Worm (Caenorhabditis elegans) whole organism, L1 larva: ENCODE data around the gene rps-22.

Experiments used
- C04F5.9 ChIP-seq: sonication (generic microtip); optimal IDR thresholded peaks from 2 replicates; lab custom pipeline; 2016; ENCODE audit warnings: missing genetic modification characterization, missing compliant biosample characterization
- C16A3.4 ChIP-seq: fragments of 150-350 bp; optimal IDR thresholded peaks from 2 replicates; lab custom pipeline; 2014; ENCODE audit warnings: missing biosample characterization, missing genetic modification characterization
- C34B4.2 ChIP-seq: sonication (generic microtip); optimal IDR thresholded peaks from 2 replicates; lab custom pipeline; 2017; ENCODE audit warnings: mild to moderate bottlenecking, missing genetic modification characterization, missing compliant biosample characterization
- F16B12.6 ChIP-seq: fragments of 150-350 bp; optimal IDR thresholded peaks from 2 replicates; lab custom pipeline; 2014; ENCODE audit warnings: missing biosample characterization, missing genetic modification characterization
- Y116A8C.19 ChIP-seq: sonication (generic microtip); optimal IDR thresholded peaks from 2 replicates; lab custom pipeline; 2016; ENCODE audit warnings: missing compliant biosample characterization, missing genetic modification characterization, borderline replicate concordance
- aha-1 ChIP-seq: fragments of 150-350 bp; optimal IDR thresholded peaks from 2 replicates; lab custom pipeline; 2014; ENCODE audit warnings: missing biosample characterization, missing genetic modification characterization
- alr-1 ChIP-seq: fragments of 200-800 bp; sonication (Bioruptor generic); optimal IDR thresholded peaks from 2 replicates; lab custom pipeline; 2018; ENCODE audit warnings: borderline replicate concordance, mild to moderate bottlenecking, missing genetic modification characterization, missing compliant biosample characterization
- aly-2 ChIP-seq: fragments of 150-350 bp; optimal IDR thresholded peaks from 2 replicates; lab custom pipeline; 2014; ENCODE audit warnings: missing biosample characterization, missing genetic modification characterization
- ama-1 ChIP-seq: fragments of 150-350 bp; optimal IDR thresholded peaks from 2 replicates; lab custom pipeline; 2014
- blmp-1 ChIP-seq: fragments of 150-350 bp; optimal IDR thresholded peaks from 2 replicates; lab custom pipeline; 2014; ENCODE audit warnings: missing biosample characterization, missing genetic modification characterization
- ceh-63 ChIP-seq: fragments of 200-800 bp; sonication (Bioruptor generic); optimal IDR thresholded peaks from 2 replicates; lab custom pipeline; 2018; ENCODE audit warnings: mild to moderate bottlenecking, missing genetic modification characterization, missing compliant biosample characterization
- ceh-88 ChIP-seq: fragments of 200-800 bp; sonication (Bioruptor generic); IDR thresholded peaks from 2 replicates; pipeline ENCODE4 v1.3.6; 2022; ENCODE audit warnings: missing genetic modification characterization, missing compliant biosample characterization
- dpl-1 ChIP-seq, 3 experiments: fragments of 150-350 bp in 2 of 3; sonication (generic microtip) in 1 of 3; optimal IDR thresholded peaks; 2 replicates each; lab custom pipeline; 2014 to 2017; ENCODE audit warnings: missing biosample characterization in 3 of 3, missing genetic modification characterization in 3 of 3, missing genetic modification reagents in 3 of 3
- efl-1 ChIP-seq, 4 experiments: fragments of 150-350 bp; optimal IDR thresholded peaks in 3 of 4; peaks in 1 of 4; 1 replicate in 1 of 4; 2 replicates in 3 of 4; lab custom pipeline; 2014; ENCODE audit warnings: missing biosample characterization in 2 of 4, missing genetic modification characterization in 2 of 4, missing genetic modification reagents in 2 of 4
- efl-3 ChIP-seq: fragments of 200-800 bp; sonication (Bioruptor generic); optimal IDR thresholded peaks from 2 replicates; lab custom pipeline; 2018; ENCODE audit warnings: mild to moderate bottlenecking, missing genetic modification characterization, missing compliant biosample characterization
- egl-27 ChIP-seq, 2 experiments: fragments of 150-350 bp in 1 of 2; sonication (generic microtip); optimal IDR thresholded peaks; 3 replicates each; lab custom pipeline; 2017 to 2018; ENCODE audit warnings: missing biosample characterization in 2 of 2, missing genetic modification characterization in 2 of 2, missing genetic modification reagents in 2 of 2
- elt-2 ChIP-seq: sonication (generic microtip); optimal IDR thresholded peaks from 2 replicates; lab custom pipeline; 2016; ENCODE audit warnings: missing genetic modification characterization, mild to moderate bottlenecking, inconsistent platforms, missing compliant biosample characterization, missing genetic modification reagents
- elt-3 ChIP-seq, 6 experiments: fragments of 150-350 bp in 1 of 6; sonication (generic microtip); optimal IDR thresholded peaks; 2 replicates each; lab custom pipeline; 2017 to 2018; ENCODE audit warnings: missing biosample characterization in 6 of 6, missing genetic modification characterization in 6 of 6, inconsistent platforms in 1 of 6
- ets-5 ChIP-seq: fragments of 200-800 bp; sonication (Bioruptor generic); IDR thresholded peaks from 2 replicates; pipeline ENCODE4 v1.3.6; 2022; ENCODE audit warnings: missing genetic modification characterization, missing compliant biosample characterization
- fkh-4 ChIP-seq: sonication (generic microtip); optimal IDR thresholded peaks from 2 replicates; lab custom pipeline; 2016; ENCODE audit warnings: missing compliant biosample characterization, missing genetic modification characterization, borderline replicate concordance
- grh-1 ChIP-seq: fragments of 200-800 bp; sonication (Bioruptor generic); IDR thresholded peaks from 2 replicates; pipeline ENCODE4 v1.3.6; 2022; ENCODE audit warnings: missing genetic modification reagents, missing genetic modification characterization, missing compliant biosample characterization
- hlh-17 ChIP-seq: fragments of 200-800 bp; sonication (Bioruptor generic); optimal IDR thresholded peaks from 2 replicates; lab custom pipeline; 2018; ENCODE audit warnings: missing genetic modification characterization, mild to moderate bottlenecking, missing compliant biosample characterization, moderate library complexity, borderline replicate concordance
- hlh-4 ChIP-seq: sonication (generic microtip); optimal IDR thresholded peaks from 2 replicates; lab custom pipeline; 2016; ENCODE audit warnings: mild to moderate bottlenecking, missing genetic modification characterization, missing compliant biosample characterization
- hpl-2 ChIP-seq: fragments of 150-350 bp; optimal IDR thresholded peaks from 2 replicates; lab custom pipeline; 2014; ENCODE audit warnings: missing biosample characterization, missing genetic modification reagents, missing genetic modification characterization
- jun-1 ChIP-seq: fragments of 150-350 bp; optimal IDR thresholded peaks from 2 replicates; lab custom pipeline; 2014; ENCODE audit warnings: missing biosample characterization, missing genetic modification reagents, missing genetic modification characterization
- lin-14 ChIP-seq: fragments of 200-800 bp; sonication (Bioruptor generic); optimal IDR thresholded peaks from 2 replicates; lab custom pipeline; 2018; ENCODE audit warnings: mild to moderate bottlenecking, missing genetic modification characterization, moderate library complexity, missing compliant biosample characterization
- lin-39 ChIP-seq: fragments of 150-350 bp; optimal IDR thresholded peaks from 2 replicates; lab custom pipeline; 2014; ENCODE audit warnings: missing biosample characterization, missing genetic modification reagents, missing genetic modification characterization
- lir-3 ChIP-seq: sonication (generic microtip); optimal IDR thresholded peaks from 2 replicates; lab custom pipeline; 2016; ENCODE audit warnings: mild to moderate bottlenecking, missing genetic modification characterization, moderate library complexity, missing compliant biosample characterization; ENCODE audit not compliant: poor library complexity
- mab-9 ChIP-seq: fragments of 200-800 bp; sonication (Bioruptor generic); IDR thresholded peaks from 2 replicates; pipeline ENCODE4 v1.3.6; 2022; ENCODE audit warnings: missing genetic modification reagents, missing genetic modification characterization, missing compliant biosample characterization
- mdl-1 ChIP-seq, 2 experiments: fragments of 150-350 bp; optimal IDR thresholded peaks; 2 replicates each; lab custom pipeline; 2014 to 2017; ENCODE audit warnings: missing biosample characterization in 2 of 2, missing genetic modification characterization in 2 of 2, inconsistent platforms in 1 of 2
- mef-2 ChIP-seq: fragments of 150-350 bp; optimal IDR thresholded peaks from 2 replicates; lab custom pipeline; 2014; ENCODE audit warnings: missing biosample characterization, missing genetic modification characterization
- nhr-11 ChIP-seq: fragments of 150-350 bp; optimal IDR thresholded peaks from 2 replicates; lab custom pipeline; 2014; ENCODE audit warnings: missing biosample characterization, missing genetic modification characterization
- nhr-19 ChIP-seq: fragments of 200-800 bp; sonication (Bioruptor generic); conservative IDR thresholded peaks from 2 replicates; pipeline ENCODE4 v1.3.6; 2022; ENCODE audit warnings: missing genetic modification characterization, missing compliant biosample characterization
- nhr-77 ChIP-seq: fragments of 150-350 bp; optimal IDR thresholded peaks from 2 replicates; lab custom pipeline; 2014; ENCODE audit warnings: missing biosample characterization, missing genetic modification characterization
- nhr-84 ChIP-seq: sonication (generic microtip); optimal IDR thresholded peaks from 2 replicates; lab custom pipeline; 2017; ENCODE audit warnings: missing biosample characterization, missing genetic modification characterization
- nhr-90 ChIP-seq: sonication (generic microtip); optimal IDR thresholded peaks from 2 replicates; lab custom pipeline; 2016; ENCODE audit warnings: mild to moderate bottlenecking, missing genetic modification characterization, missing compliant biosample characterization; ENCODE audit not compliant: poor library complexity
- pag-3 ChIP-seq: sonication (generic microtip); optimal IDR thresholded peaks from 2 replicates; lab custom pipeline; 2017; ENCODE audit warnings: missing genetic modification characterization, mild to moderate bottlenecking, missing compliant biosample characterization, antibody characterized with exemption, borderline replicate concordance; ENCODE audit not compliant: insufficient read depth
- pax-3 ChIP-seq: fragments of 200-800 bp; sonication (Bioruptor generic); optimal IDR thresholded peaks from 2 replicates; lab custom pipeline; 2018; ENCODE audit warnings: mild to moderate bottlenecking, missing genetic modification characterization, moderate library complexity, missing compliant biosample characterization
- pqm-1 ChIP-seq: sonication (generic microtip); optimal IDR thresholded peaks from 3 replicates; lab custom pipeline; 2017; ENCODE audit warnings: missing biosample characterization, missing genetic modification characterization
- rnt-1 ChIP-seq: sonication (generic microtip); optimal IDR thresholded peaks from 2 replicates; lab custom pipeline; 2016; ENCODE audit warnings: mild to moderate bottlenecking, missing genetic modification characterization, moderate library complexity, missing compliant biosample characterization
- skn-1 ChIP-seq: fragments of 150-350 bp; optimal IDR thresholded peaks from 2 replicates; lab custom pipeline; 2014; ENCODE audit warnings: missing biosample characterization, missing genetic modification characterization
- snu-23 ChIP-seq: sonication (generic microtip); optimal IDR thresholded peaks from 2 replicates; lab custom pipeline; 2016; ENCODE audit warnings: missing genetic modification characterization, missing compliant biosample characterization
- tbx-2 ChIP-seq: sonication (generic microtip); optimal IDR thresholded peaks from 2 replicates; lab custom pipeline; 2016; ENCODE audit warnings: missing genetic modification characterization, missing compliant biosample characterization
- unc-30 ChIP-seq: sonication (generic microtip); optimal IDR thresholded peaks from 2 replicates; lab custom pipeline; 2017; ENCODE audit warnings: missing biosample characterization, missing genetic modification characterization
- unc-62 ChIP-seq: fragments of 150-350 bp; optimal IDR thresholded peaks from 2 replicates; lab custom pipeline; 2014; ENCODE audit warnings: missing biosample characterization, missing genetic modification reagents, missing genetic modification characterization
- unc-86 ChIP-seq: sonication (generic microtip); optimal IDR thresholded peaks from 2 replicates; lab custom pipeline; 2016; ENCODE audit warnings: missing genetic modification characterization, missing compliant biosample characterization
- unc-98 ChIP-seq: fragments of 200-800 bp; sonication (Bioruptor generic); IDR thresholded peaks from 2 replicates; pipeline ENCODE4 v1.3.6; 2022; ENCODE audit warnings: missing genetic modification characterization, missing compliant biosample characterization
- zag-1 ChIP-seq: fragments of 150-350 bp; optimal IDR thresholded peaks from 2 replicates; lab custom pipeline; 2014; ENCODE audit warnings: missing biosample characterization, missing genetic modification characterization
- zip-4 ChIP-seq: fragments of 200-800 bp; sonication (Bioruptor generic); optimal IDR thresholded peaks from 2 replicates; lab custom pipeline; 2018; ENCODE audit warnings: mild to moderate bottlenecking, missing genetic modification characterization, moderate library complexity, missing compliant biosample characterization
- ztf-11 ChIP-seq, 2 experiments: sonication (generic microtip); optimal IDR thresholded peaks; 2 replicates each; lab custom pipeline; 2016 to 2017; ENCODE audit warnings: missing genetic modification characterization in 2 of 2, missing biosample characterization in 1 of 2, missing compliant biosample characterization in 1 of 2
- ztf-4 ChIP-seq: fragments of 150-350 bp; optimal IDR thresholded peaks from 2 replicates; lab custom pipeline; 2014; ENCODE audit warnings: missing biosample characterization, missing genetic modification characterization

rps-22 gene

DNA sequence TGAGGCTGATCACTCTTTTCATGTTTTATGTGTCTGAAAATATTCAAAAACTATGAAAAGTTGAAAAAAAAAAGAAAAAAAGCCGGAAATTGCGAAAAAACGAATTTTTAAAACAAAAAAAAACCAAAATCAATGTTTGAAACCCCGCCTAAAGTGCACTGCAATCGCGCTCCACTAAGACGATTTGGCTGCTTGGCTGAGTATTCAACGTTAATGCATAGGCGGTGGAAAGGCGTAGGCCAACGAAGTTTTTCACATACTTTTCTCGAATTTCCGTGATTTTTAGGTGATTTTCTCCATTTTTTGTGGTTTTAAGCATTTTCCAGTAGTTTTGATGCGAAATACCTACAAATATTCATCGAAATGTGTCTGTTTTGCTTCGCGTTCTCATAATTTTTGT, at the start of gene rps-22, which contains the start of gene polh-1:
TSS of gene rps-22 (plus strand) at position 300 of the 400 bp plus-strand sequence.
TSS of gene polh-1 (minus strand) at position 34 of the 400 bp plus-strand sequence.
- TF ChIP-seq unc-98 (GFP tag; lab: Robert Waterston, UW): no peak
- peak; percentile 86 for TF ChIP-seq tbx-2 (tag; lab: Kevin White, UChicago)
- TF ChIP-seq snu-23 (GFP tag; lab: Kevin White, UChicago): peak; percentile 96
- no peak for TF ChIP-seq lir-3
- no peak for TF ChIP-seq hlh-4 (tag; lab: Kevin White, UChicago)
- no peak for TF ChIP-seq alr-1 (tag; lab: Kevin White, UChicago)
- peak; percentile 73 for TF ChIP-seq lin-39 (tag; lab: Kevin White, UChicago)
- peak; percentile 51 for TF ChIP-seq ztf-4 (tag; lab: Kevin White, UChicago)
- TF ChIP-seq blmp-1: peak; percentile 88
- TF ChIP-seq mab-9: no peak
- TF ChIP-seq Y116A8C.19: no peak
- peak; percentile 43 for TF ChIP-seq elt-2 (tag; lab: Kevin White, UChicago)
- peak; percentile 12 for TF ChIP-seq zip-4 (GFP tag; lab: Kevin White, UChicago)
- peak; percentile 90 for TF ChIP-seq jun-1 (tag; lab: Kevin White, UChicago)
- peak in 1 of 2 experiments; percentile 89 for TF ChIP-seq mdl-1 (tag; optimal IDR thresholded peaks at IDR 0.05; lab: Kevin White, UChicago)
- TF ChIP-seq mef-2 (tag; lab: Kevin White, UChicago): peak; percentile 42
- TF ChIP-seq unc-86 (tag; lab: Kevin White, UChicago): peak; percentile 86
- peak; percentile 37 for TF ChIP-seq aha-1 (tag; lab: Kevin White, UChicago)
- peak; percentile 96 for TF ChIP-seq skn-1 (tag; lab: Kevin White, UChicago)
- peak; percentile 92 for TF ChIP-seq rnt-1 (tag; lab: Kevin White, UChicago)
- no peak for TF ChIP-seq pqm-1 (tag; lab: Kevin White, UChicago)
- peak; percentile 59 for TF ChIP-seq pax-3 (tag; lab: Kevin White, UChicago)
- TF ChIP-seq nhr-84 (tag; lab: Kevin White, UChicago): no peak
- no peak for TF ChIP-seq pag-3 (tag; lab: Kevin White, UChicago)
- peak in 1 of 2 experiments; percentile 36 for TF ChIP-seq egl-27 (tag; optimal IDR thresholded peaks at IDR 0.05; lab: Kevin White, UChicago)
- peak; percentile 98 to 99 (median 98) for TF ChIP-seq dpl-1 (GFP tag; optimal IDR thresholded peaks at IDR 0.05; lab: Kevin White, UChicago)
- peak; percentile 98 for TF ChIP-seq C16A3.4 (tag; lab: Kevin White, UChicago)
- TF ChIP-seq efl-1 (optimal IDR thresholded peaks at IDR 0.05; lab: Kevin White, UChicago): peak; percentile 90 to 99
- peak; percentile 99 to 100 for TF ChIP-seq efl-1 (GFP tag; optimal IDR thresholded peaks at IDR 0.05 in 1 of 2; lab: Kevin White, UChicago)
- peak; percentile 8 for TF ChIP-seq C34B4.2 (tag; lab: Kevin White, UChicago)
- TF ChIP-seq unc-30 (tag; lab: Kevin White, UChicago): no peak
- TF ChIP-seq fkh-4 (tag; lab: Kevin White, UChicago): peak; percentile 16
- peak; percentile 47 for TF ChIP-seq nhr-11
- no peak for TF ChIP-seq ama-1
- peak; percentile 86 for TF ChIP-seq nhr-90 (tag; lab: Kevin White, UChicago)
- TF ChIP-seq ceh-63 (GFP tag; lab: Kevin White, UChicago): no peak
- no peak for TF ChIP-seq hlh-17 (GFP tag; lab: Kevin White, UChicago)
- TF ChIP-seq ceh-88: peak; percentile 70
- TF ChIP-seq grh-1 (GFP tag; lab: Robert Waterston, UW): peak; percentile 77
- peak in 1 of 2 experiments; percentile 8 for TF ChIP-seq ztf-11 (tag; optimal IDR thresholded peaks at IDR 0.05; lab: Kevin White, UChicago)
- TF ChIP-seq lin-14 (GFP tag; lab: Kevin White, UChicago): peak; percentile 90
- TF ChIP-seq zag-1: no peak
- TF ChIP-seq nhr-19 (GFP tag; lab: Robert Waterston, UW): peak; percentile 89
- TF ChIP-seq hpl-2: peak; percentile 42
- TF ChIP-seq efl-3 (GFP tag; lab: Kevin White, UChicago): no peak
- no peak for TF ChIP-seq ets-5 (GFP tag; lab: Robert Waterston, UW)
- TF ChIP-seq aly-2 (tag; lab: Kevin White, UChicago): peak; percentile 81
- TF ChIP-seq unc-62 (GFP tag; lab: Kevin White, UChicago): no peak
- TF ChIP-seq F16B12.6 (tag; lab: Kevin White, UChicago): peak; percentile 76
- peak in 5 of 6 experiments; percentile 75 to 98 (median 87) for TF ChIP-seq elt-3 (tag; optimal IDR thresholded peaks at IDR 0.05; lab: Kevin White, UChicago)
- TF ChIP-seq C04F5.9 (tag; lab: Kevin White, UChicago): peak; percentile 50
- peak; percentile 88 for TF ChIP-seq nhr-77 (tag; lab: Kevin White, UChicago)
